Worm (Caenorhabditis elegans) whole organism, young adult: ENCODE measurements around the gene trmt-10C.2.

Experiments used
- cebp-2 ChIP-seq: fragments of 200-800 bp; sonication (Bioruptor generic); IDR thresholded peaks from 2 replicates; pipeline ENCODE4 v1.3.6; 2022; ENCODE audit warnings: missing genetic modification characterization, missing compliant biosample characterization
- hlh-12 ChIP-seq: sonication (generic microtip); optimal IDR thresholded peaks from 2 replicates; lab custom pipeline; 2016; ENCODE audit warnings: missing genetic modification characterization, missing compliant biosample characterization
- lin-35 ChIP-seq, 3 experiments: fragments of 150-350 bp in 2 of 3; sonication (generic microtip) in 1 of 3; optimal IDR thresholded peaks; 2 replicates each; lab custom pipeline; 2014 to 2018; ENCODE audit warnings: missing biosample characterization in 3 of 3, missing genetic modification characterization in 3 of 3, missing genetic modification reagents in 3 of 3
- madf-3 ChIP-seq: fragments of 200-800 bp; sonication (Bioruptor generic); IDR thresholded peaks from 2 replicates; pipeline ENCODE4 v1.3.6; 2022; ENCODE audit warnings: missing genetic modification reagents, missing genetic modification characterization, missing compliant biosample characterization
- nfya-1 ChIP-seq: sonication (generic microtip); optimal IDR thresholded peaks from 2 replicates; lab custom pipeline; 2017; ENCODE audit warnings: antibody characterized with exemption, missing compliant biosample characterization, missing genetic modification characterization, borderline replicate concordance; ENCODE audit not compliant: insufficient read depth
- nfya-2 ChIP-seq: fragments of 200-800 bp; sonication (Bioruptor generic); IDR thresholded peaks from 2 replicates; pipeline ENCODE4 v1.3.6; 2022; ENCODE audit warnings: missing genetic modification reagents, missing genetic modification characterization, missing compliant biosample characterization
- nhr-90 ChIP-seq: sonication (generic microtip); optimal IDR thresholded peaks from 2 replicates; lab custom pipeline; 2016; ENCODE audit warnings: missing genotype, mild to moderate bottlenecking, missing genetic modification characterization, missing compliant biosample characterization
- snpc-1.3 ChIP-seq: sonication (generic microtip); optimal IDR thresholded peaks from 2 replicates; lab custom pipeline; 2017; ENCODE audit warnings: missing genetic modification characterization, mild to moderate bottlenecking, missing compliant biosample characterization, antibody characterized with exemption, moderate library complexity, missing genotype, missing genetic modification reagents; ENCODE audit not compliant: insufficient read depth

DNA sequence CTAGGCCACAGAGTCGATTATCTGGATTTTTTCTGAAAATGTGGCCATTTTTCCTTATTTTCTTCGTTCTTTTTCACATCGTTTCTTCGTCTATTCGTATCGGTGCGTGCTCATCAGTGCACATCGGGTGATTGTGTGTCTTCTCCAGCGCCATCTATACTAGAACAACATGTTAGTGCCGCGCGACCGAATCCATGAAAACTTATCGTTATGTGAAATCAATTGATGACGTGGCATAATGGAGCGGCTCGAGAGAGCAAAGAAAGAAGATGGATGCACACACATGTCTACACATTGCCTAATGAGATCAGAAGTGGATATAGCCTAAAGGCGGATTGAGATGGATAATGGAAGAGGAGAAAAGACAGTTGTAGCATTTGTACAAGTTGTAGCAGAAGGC lies 33.8 kb upstream of the trmt-10C.2 start:
- TF ChIP-seq nfya-1 (tag; lab: Kevin White, UChicago) = no peak
- no peak for TF ChIP-seq madf-3 (GFP tag; lab: Robert Waterston, UW)
- TF ChIP-seq snpc-1.3 (tag; lab: Kevin White, UChicago) = no peak
- no peak for TF ChIP-seq nhr-90 (tag; lab: Kevin White, UChicago)
- no peak for TF ChIP-seq lin-35 (GFP tag; optimal IDR thresholded peaks at IDR 0.05; lab: Kevin White, UChicago)
- no peak for TF ChIP-seq hlh-12
- no peak for TF ChIP-seq cebp-2 (GFP tag; lab: Robert Waterston, UW)
- TF ChIP-seq nfya-2 (GFP tag; lab: Robert Waterston, UW) = no peak
